Fruit fly (Drosophila melanogaster): ENCODE measurements around the gene CG42564.

CG42564 gene

DNA sequence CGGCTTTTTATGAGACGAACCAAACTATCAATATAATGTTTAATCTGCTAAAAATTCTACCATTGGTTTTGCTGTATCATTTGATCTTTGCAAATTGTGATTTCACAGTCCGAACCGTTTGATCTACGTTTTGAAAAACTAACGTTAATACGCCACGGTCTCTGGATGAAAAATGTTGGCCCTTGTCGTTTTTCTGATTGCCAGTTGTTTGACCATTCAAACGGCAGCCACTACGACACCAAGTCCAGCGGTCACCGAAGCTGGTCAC, at the start of gene CG42564:
TSS of gene CG42564 (plus strand) at position 169 of the 268 bp plus-strand sequence.
- TF ChIP-seq rn (GFP tag; IDR thresholded peaks at IDR 0.05) (no peak), Ets98B (GFP tag; IDR thresholded peaks at IDR 0.05) (no peak), D1 (tag; optimal IDR thresholded peaks at IDR 0.05) (no peak), CG9948 (tag; optimal IDR thresholded peaks at IDR 0.05) (no peak), CG14655 (GFP tag; optimal IDR thresholded peaks at IDR 0.05) (no peak), EcR (GFP tag; optimal IDR thresholded peaks at IDR 0.05) (no peak)

dm6 chr3R:6329774-6330298, 44.4 kb upstream of the CG42564 start, which contains the start of gene Osi18:
Osi18 (plus strand) TSS chr3R:6330248.
- no peak for TF ChIP-seq CG13204 (GFP tag; optimal IDR thresholded peaks at IDR 0.05)
- no peak for TF ChIP-seq CG4496 (GFP tag; IDR thresholded peaks at IDR 0.05)
- TF ChIP-seq Pif1A (GFP tag; optimal IDR thresholded peaks at IDR 0.05), result no peak
- no peak for TF ChIP-seq CG17806 (tag; optimal IDR thresholded peaks at IDR 0.05)
- TF ChIP-seq CG10348 (GFP tag; IDR thresholded peaks at IDR 0.05), result no peak
- no peak for TF ChIP-seq CG8301 (tag; optimal IDR thresholded peaks at IDR 0.05)
- no peak for TF ChIP-seq CG32121 (GFP tag; IDR thresholded peaks at IDR 0.05)
- no peak for TF ChIP-seq Snoo (tag; optimal IDR thresholded peaks at IDR 0.05)
- TF ChIP-seq CG34367 (tag; optimal IDR thresholded peaks at IDR 0.05), result no peak
- TF ChIP-seq Ets98B (GFP tag; IDR thresholded peaks at IDR 0.05), result no peak
- TF ChIP-seq CG12605 (GFP tag; IDR thresholded peaks at IDR 0.05), result no peak
- TF ChIP-seq CG15710 (tag; optimal IDR thresholded peaks at IDR 0.05), result no peak
- no peak for TF ChIP-seq CG8159 (tag; optimal IDR thresholded peaks at IDR 0.05)
- TF ChIP-seq Pif1B (GFP tag; optimal IDR thresholded peaks at IDR 0.05), result no peak

- peak; percentile 63 for TF ChIP-seq D1 (tag; optimal IDR thresholded peaks at IDR 0.05)
- no peak for TF ChIP-seq CG12605 (GFP tag; IDR thresholded peaks at IDR 0.05)
Measured at dm6 chr3R:6334906-6335433, 39.3 kb upstream of the CG42564 start, which contains the start of gene Osi19. Osi19 (plus strand) TSS chr3R:6335362.

- no peak for TF ChIP-seq CG34367 (tag; optimal IDR thresholded peaks at IDR 0.05)
- TF ChIP-seq CG12605 (GFP tag; IDR thresholded peaks at IDR 0.05), result no peak
- TF ChIP-seq fd96Ca (GFP tag; IDR thresholded peaks at IDR 0.05), result no peak
- no peak for TF ChIP-seq CG32121 (GFP tag; IDR thresholded peaks at IDR 0.05)
- no peak for TF ChIP-seq CG15710 (tag; optimal IDR thresholded peaks at IDR 0.05)
- no peak for TF ChIP-seq CG4496 (GFP tag; IDR thresholded peaks at IDR 0.05)
- no peak for TF ChIP-seq CG13204 (GFP tag; optimal IDR thresholded peaks at IDR 0.05)
- no peak for TF ChIP-seq Ets98B (GFP tag; IDR thresholded peaks at IDR 0.05)
- no peak for TF ChIP-seq CG9948 (tag; optimal IDR thresholded peaks at IDR 0.05)
- no peak for TF ChIP-seq Pif1B (GFP tag; optimal IDR thresholded peaks at IDR 0.05)
Measured at dm6 chr3R:6337397-6337796, 36.9 kb upstream of the CG42564 start.

dm6 chr3R:6339795-6340194, 34.5 kb upstream of the CG42564 start, which contains the start of gene Osi20:
Osi20 (plus strand) TSS chr3R:6340095.
- TF ChIP-seq EcR (GFP tag; optimal IDR thresholded peaks at IDR 0.05), result no peak
- no peak for TF ChIP-seq Ets98B (GFP tag; IDR thresholded peaks at IDR 0.05)
- no peak for TF ChIP-seq Pif1A (GFP tag; optimal IDR thresholded peaks at IDR 0.05)
- TF ChIP-seq CG10348 (GFP tag; IDR thresholded peaks at IDR 0.05), result no peak
- TF ChIP-seq CG8159 (tag; optimal IDR thresholded peaks at IDR 0.05), result no peak
- TF ChIP-seq CG17806 (tag; optimal IDR thresholded peaks at IDR 0.05), result no peak
- no peak for TF ChIP-seq CG8301 (tag; optimal IDR thresholded peaks at IDR 0.05)
- no peak for TF ChIP-seq CG9948 (tag; optimal IDR thresholded peaks at IDR 0.05)
- TF ChIP-seq fd96Ca (GFP tag; IDR thresholded peaks at IDR 0.05), result no peak
- no peak for TF ChIP-seq D1 (tag; optimal IDR thresholded peaks at IDR 0.05)
- no peak for TF ChIP-seq Pif1B (GFP tag; optimal IDR thresholded peaks at IDR 0.05)
- TF ChIP-seq CG13204 (GFP tag; optimal IDR thresholded peaks at IDR 0.05), result no peak
- no peak for TF ChIP-seq CG15710 (tag; optimal IDR thresholded peaks at IDR 0.05)
- TF ChIP-seq CG14655 (GFP tag; optimal IDR thresholded peaks at IDR 0.05), result no peak
- TF ChIP-seq rn (GFP tag; IDR thresholded peaks at IDR 0.05), result no peak
- TF ChIP-seq Snoo (tag; optimal IDR thresholded peaks at IDR 0.05), result no peak

- TF ChIP-seq fd96Ca (GFP tag; IDR thresholded peaks at IDR 0.05) (no peak), CG15710 (tag; optimal IDR thresholded peaks at IDR 0.05) (no peak), CG9948 (tag; optimal IDR thresholded peaks at IDR 0.05) (no peak), Pif1A (GFP tag; optimal IDR thresholded peaks at IDR 0.05) (no peak), Pif1B (GFP tag; optimal IDR thresholded peaks at IDR 0.05) (no peak), CG32121 (GFP tag; IDR thresholded peaks at IDR 0.05) (no peak), CG8301 (tag; optimal IDR thresholded peaks at IDR 0.05) (no peak), gl (tag; optimal IDR thresholded peaks at IDR 0.05) (no peak), CG10348 (GFP tag; IDR thresholded peaks at IDR 0.05) (no peak), EcR (GFP tag; optimal IDR thresholded peaks at IDR 0.05) (no peak), CG17806 (tag; optimal IDR thresholded peaks at IDR 0.05) (no peak), CG12605 (GFP tag; IDR thresholded peaks at IDR 0.05) (no peak), CG8159 (tag; optimal IDR thresholded peaks at IDR 0.05) (no peak), CG13204 (GFP tag; optimal IDR thresholded peaks at IDR 0.05) (no peak), Ets98B (GFP tag; IDR thresholded peaks at IDR 0.05) (no peak)
Measured at dm6 chr3R:6341668-6342067, 32.6 kb upstream of the CG42564 start, which contains the start of gene CG17917. CG17917 (plus strand) TSS chr3R:6341968.

- no peak for TF ChIP-seq CG34367 (tag; optimal IDR thresholded peaks at IDR 0.05)
- no peak for TF ChIP-seq CG15710 (tag; optimal IDR thresholded peaks at IDR 0.05)
- no peak for TF ChIP-seq Pif1B (GFP tag; optimal IDR thresholded peaks at IDR 0.05)
- no peak for TF ChIP-seq CG13204 (GFP tag; optimal IDR thresholded peaks at IDR 0.05)
- TF ChIP-seq CG8301 (tag; optimal IDR thresholded peaks at IDR 0.05), result no peak
- TF ChIP-seq fd96Ca (GFP tag; IDR thresholded peaks at IDR 0.05), result no peak
- TF ChIP-seq D1 (tag; optimal IDR thresholded peaks at IDR 0.05), result no peak
- TF ChIP-seq Pif1A (GFP tag; optimal IDR thresholded peaks at IDR 0.05), result no peak
- TF ChIP-seq CG12605 (GFP tag; IDR thresholded peaks at IDR 0.05), result no peak
- TF ChIP-seq CG14655 (GFP tag; optimal IDR thresholded peaks at IDR 0.05), result no peak
- no peak for TF ChIP-seq rn (GFP tag; IDR thresholded peaks at IDR 0.05)
- TF ChIP-seq gl (tag; optimal IDR thresholded peaks at IDR 0.05), result no peak
Measured at dm6 chr3R:6342702-6343101, 31.6 kb upstream of the CG42564 start, which contains the start of gene CG10298. CG10298 (plus strand) TSS chr3R:6343002.

Data from whole organism, pupa.